Fruit fly (Drosophila melanogaster): ENCODE measurements around the gene nmo.

- TF ChIP-seq Sox102F (GFP tag; optimal IDR thresholded peaks at IDR 0.05) (no peak), Sox15 (GFP tag; optimal IDR thresholded peaks at IDR 0.05) (no peak)
Measured at dm6 chr3L:7967203-7967602, 11.6 kb upstream of the nmo start.

All from whole organism, prepupa.